Fruit fly (Drosophila melanogaster) S2 (cell line): Measurements from ENCODE around the gene tos.

Experiments used
- CG8478 ChIP-seq: fragments of >200 bp; optimal IDR thresholded peaks from 2 replicates; lab custom pipeline; 2018
- CTCF ChIP-seq, 2 experiments: fragments of >200 bp; optimal IDR thresholded peaks; 2 replicates each; lab custom pipeline; 2018

The tos gene

DNA sequence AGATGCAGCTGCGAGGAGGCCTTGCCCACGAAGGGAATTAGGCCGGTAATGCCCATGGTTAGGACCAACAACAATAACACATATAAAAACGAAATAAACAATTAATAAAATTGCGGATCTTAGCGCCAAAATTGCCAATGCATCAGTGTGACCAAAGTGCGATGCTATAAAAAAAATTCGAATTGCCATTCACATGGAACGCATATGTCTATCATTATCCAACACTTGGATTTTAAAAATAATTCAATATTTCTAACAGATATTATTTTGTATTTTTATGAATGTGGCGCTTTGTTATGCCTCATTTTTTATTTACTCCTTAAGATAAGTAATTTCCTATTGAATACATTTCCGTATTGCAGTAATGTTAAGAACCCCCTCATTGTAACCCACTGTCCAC is at the start of gene tos:
Gene tos, minus strand, starts transcription at position 173 of the 400 bp plus-strand sequence.
- TF ChIP-seq CG8478 (no peak), CTCF (optimal IDR thresholded peaks at IDR 0.05; lab: Kevin White, UChicago) (no peak)

dm6 chr2L:18727986-18728385 is 46.1 kb upstream of the tos start:
- TF ChIP-seq CTCF (optimal IDR thresholded peaks at IDR 0.05; lab: Kevin White, UChicago) (no peak), CG8478 (no peak)

DNA sequence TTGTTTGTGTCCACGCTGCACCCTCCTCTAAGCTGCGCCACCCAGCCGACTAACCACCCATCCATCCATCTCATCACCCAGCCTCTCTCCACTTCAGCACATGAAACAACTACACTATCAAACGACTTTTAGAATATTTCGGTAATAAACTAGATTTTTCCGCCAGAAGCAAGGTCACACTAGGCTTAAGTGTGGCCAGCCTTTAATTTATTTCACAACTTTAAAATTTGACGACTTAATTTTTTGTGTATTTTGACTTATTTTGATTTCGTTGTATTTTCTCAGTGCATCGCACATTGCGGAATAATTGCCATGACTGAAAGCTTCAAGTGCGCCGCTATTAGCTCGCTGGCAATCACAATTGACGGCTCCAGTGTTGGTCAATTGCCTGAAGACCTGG is 43.0 kb upstream of the tos start:
- TF ChIP-seq CTCF (optimal IDR thresholded peaks at IDR 0.05; lab: Kevin White, UChicago) (no peak), CG8478 (no peak)

DNA sequence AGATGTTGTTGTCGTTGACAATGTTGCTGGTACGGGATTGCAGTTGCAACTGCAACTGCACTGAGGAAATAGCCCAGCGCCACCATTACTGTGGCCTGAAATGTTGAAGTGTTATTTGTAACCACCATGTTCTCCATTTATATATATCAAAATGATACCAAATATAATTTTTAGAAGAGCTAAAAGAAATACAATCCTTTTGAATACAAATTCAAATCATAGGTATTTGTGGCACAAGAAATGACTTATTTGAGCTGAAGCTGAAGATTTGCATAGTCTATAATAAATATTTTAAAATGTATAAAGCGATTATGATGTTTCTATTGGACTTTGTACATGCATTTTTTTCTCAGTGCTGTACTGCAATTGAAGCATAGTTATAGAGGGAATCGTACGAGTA is 37.7 kb upstream of the tos start:
- TF ChIP-seq CG8478: no peak

DNA sequence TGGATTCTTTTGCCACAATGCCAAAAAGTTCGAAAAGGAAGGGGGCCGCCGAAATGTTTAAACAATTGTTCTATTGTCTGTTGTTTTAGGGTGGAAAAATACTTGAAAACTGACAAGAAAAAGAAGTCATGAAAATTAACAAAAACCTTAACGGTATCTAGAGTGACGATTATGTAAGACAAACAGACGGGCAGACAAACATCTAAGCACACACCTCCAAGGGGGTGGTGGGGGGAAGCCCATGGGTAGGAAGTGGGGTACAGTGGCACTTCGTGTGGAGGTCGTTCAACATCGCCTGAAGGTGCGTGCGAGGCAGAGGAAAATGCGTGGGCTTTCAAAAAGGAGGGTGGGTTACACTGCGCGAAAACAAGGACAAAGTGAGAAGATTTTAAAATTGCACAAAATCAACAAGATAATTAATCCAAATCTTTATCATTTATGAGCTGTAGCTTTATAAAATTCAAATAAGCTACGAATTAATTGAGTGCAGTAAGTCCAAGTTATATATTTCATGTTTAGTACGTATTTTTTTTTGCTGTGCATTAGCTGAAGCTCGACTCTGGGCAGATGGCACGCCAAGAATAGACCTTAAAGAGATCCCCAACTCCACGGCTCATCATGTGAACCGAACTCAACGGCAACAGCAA is 35.6 kb upstream of the tos start:
- no peak for TF ChIP-seq CTCF (optimal IDR thresholded peaks at IDR 0.05; lab: Kevin White, UChicago)
- TF ChIP-seq CG8478: no peak

- TF ChIP-seq CG8478 (no peak), CTCF (optimal IDR thresholded peaks at IDR 0.05; lab: Kevin White, UChicago) (peak in 1 of 2 experiments; percentile 63)
Observed at dm6 chr2L:18714086-18714485, 32.2 kb upstream of the tos start.

DNA sequence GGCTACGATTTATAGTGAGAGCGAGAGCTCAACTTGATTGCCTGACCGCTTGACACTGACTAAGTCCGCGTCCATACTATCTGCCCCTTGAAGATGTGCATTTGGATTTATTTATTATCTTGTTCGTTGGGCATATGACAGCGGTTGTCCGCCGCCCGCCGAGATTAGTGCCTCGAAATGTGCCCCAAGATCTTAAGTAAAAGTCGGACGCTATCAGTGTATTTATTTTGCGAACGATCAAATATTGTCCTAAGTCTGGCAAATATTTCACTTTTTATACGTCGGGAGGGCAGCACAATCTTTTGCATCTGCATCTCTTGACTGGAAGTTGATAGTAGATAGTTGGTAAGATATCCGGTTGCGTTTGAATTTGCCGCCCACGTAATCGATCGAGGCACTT is 31.8 kb upstream of the tos start, which contains the start of gene Irk3:
Gene Irk3, minus strand, starts transcription at position 63 of the 400 bp plus-strand sequence.
- TF ChIP-seq CG8478 (no peak), CTCF (optimal IDR thresholded peaks at IDR 0.05; lab: Kevin White, UChicago) (no peak)

dm6 chr2L:18708239-18708891 is 26.5 kb upstream of the tos start, which contains the start of the genes Faf2 and Grip71:
TSS of gene Faf2 (minus strand) at chr2L:18708688.
TSS of gene Grip71 (plus strand) at chr2L:18708846.
- TF ChIP-seq CG8478: no peak

- TF ChIP-seq CG8478: no peak
- TF ChIP-seq CTCF (optimal IDR thresholded peaks at IDR 0.05; lab: Kevin White, UChicago): no peak
Observed at dm6 chr2L:18707844-18708238, 26.0 kb upstream of the tos start.

DNA sequence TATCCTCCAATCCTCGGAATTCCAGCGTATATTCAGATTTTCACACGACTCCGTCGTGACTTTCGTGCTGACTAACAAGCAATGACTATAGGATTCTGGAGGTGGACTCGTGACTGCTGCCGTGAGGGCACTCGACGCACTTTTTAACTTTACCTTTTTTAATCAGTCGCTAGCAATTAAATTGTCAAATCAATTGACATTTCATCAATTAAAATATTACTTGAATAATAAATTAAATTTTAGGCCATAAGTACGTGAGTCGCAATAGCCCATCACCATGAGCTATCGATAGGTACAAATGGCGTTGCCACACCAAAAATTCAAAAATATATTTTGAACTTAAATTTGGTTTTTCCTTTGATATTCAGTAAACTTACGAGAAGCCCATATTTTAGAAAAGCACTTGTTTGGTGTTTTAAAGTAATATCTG is 23.8 kb upstream of the tos start, which contains the start of gene Jwa:
Gene Jwa, minus strand, starts transcription at position 87 of the 430 bp plus-strand sequence.
- no peak for TF ChIP-seq CTCF (optimal IDR thresholded peaks at IDR 0.05; lab: Kevin White, UChicago)
- TF ChIP-seq CG8478: no peak

- TF ChIP-seq CG8478 (no peak), CTCF (optimal IDR thresholded peaks at IDR 0.05; lab: Kevin White, UChicago) (no peak)
Observed at dm6 chr2L:18702721-18703488, 21.0 kb upstream of the tos start, which contains the start of the genes CG10376 and CG10343. TSS of gene CG10376 (minus strand) at chr2L:18703105. TSS of gene CG10343 (plus strand) at chr2L:18703473.

DNA sequence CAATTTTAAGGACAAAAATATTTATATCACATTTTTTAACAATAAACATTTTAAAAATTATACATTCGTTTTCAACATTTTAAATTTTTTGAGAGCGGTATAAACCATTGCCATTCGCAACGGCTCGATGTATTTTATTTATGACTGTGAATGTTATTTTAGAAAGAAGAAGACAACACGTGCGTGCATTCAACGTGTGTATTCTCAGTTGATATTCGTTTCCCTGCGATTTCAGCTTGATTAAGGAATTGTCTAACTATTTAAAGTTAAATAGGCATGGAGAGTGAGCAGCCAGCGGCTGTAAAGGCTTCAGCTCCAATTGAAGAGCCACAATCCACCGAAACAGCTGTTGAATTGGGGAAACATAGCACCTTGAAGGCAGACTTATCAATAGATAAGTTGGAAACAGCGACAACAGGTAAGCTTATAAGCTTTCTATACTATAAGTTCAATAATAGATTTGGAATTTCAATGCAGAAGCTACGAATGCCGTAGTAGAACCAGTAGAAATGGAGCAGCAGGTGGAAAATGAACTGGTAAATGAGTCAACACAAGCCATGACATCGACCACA is 16.8 kb upstream of the tos start, which contains the start of gene CG10341:
Gene CG10341, plus strand, starts transcription at position 156 of the 572 bp plus-strand sequence.
- no peak for TF ChIP-seq CTCF (optimal IDR thresholded peaks at IDR 0.05; lab: Kevin White, UChicago)
- no peak for TF ChIP-seq CG8478

DNA sequence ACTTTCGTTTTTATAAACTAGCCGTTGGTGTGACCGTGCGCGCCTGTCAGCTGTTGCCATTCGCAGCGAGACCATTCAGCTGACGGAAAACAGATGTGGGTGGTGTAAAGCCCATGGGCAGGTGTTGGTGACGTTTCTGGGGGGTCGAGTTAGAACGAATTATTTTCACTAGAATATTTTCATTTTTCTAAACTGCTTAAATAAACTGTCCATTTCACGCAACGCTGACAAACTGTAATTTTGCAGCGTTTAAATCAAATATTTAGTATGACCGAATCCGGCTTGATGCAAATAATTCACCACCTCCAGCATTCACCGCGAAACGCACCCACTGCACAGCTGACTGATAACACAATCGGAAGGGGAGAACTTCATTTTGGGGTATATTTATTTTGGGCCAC is 13.5 kb upstream of the tos start, which contains the start of the genes CG10383 and CG10338:
Gene CG10383, minus strand, starts transcription at position 199 of the 401 bp plus-strand sequence.
Gene CG10338, plus strand, starts transcription at position 261 of the 401 bp plus-strand sequence.
- TF ChIP-seq CG8478 (no peak), CTCF (optimal IDR thresholded peaks at IDR 0.05; lab: Kevin White, UChicago) (no peak)

- no peak for TF ChIP-seq CG8478
Observed at dm6 chr2L:18694724-18695105, 12.8 kb upstream of the tos start.
